Fruit fly (Drosophila melanogaster): Measurements from ENCODE around the gene CG12523.
A peak's percentile ranks its signal among the peaks of the same experiment; 100 is the strongest.

Gene CG12523

DNA sequence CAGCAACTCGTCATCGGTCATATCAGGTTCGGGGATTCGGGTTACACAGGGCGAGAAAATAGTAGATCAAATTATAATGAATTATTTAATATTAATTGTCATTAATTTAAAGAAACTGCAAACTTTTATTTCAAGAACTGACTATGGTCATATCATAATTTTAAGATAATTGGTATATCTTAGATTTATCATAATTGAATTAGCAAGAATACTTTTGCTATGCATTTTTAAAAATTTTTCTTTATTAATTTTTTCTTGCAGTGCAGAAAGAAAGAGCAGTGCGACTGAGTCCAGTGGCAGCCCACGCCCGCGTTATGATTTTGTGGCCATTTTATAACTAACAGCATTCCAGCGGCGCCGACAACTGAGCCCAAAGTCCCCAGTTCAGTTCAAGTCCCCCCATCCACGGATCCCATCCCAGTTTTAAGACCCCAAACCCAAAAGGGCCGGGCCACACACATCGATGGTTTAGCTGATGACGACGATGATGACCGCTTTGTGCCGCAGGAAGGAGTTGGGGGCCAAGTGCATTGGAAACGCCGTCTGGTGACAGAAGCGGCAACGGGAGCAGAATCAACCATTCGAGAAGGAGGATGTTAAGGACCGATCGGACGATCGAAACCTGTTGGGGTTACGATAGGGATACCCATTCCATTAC is 28.3 kb upstream of the CG12523 start (continued):
- TF ChIP-seq CG12391 (tag; optimal IDR thresholded peaks at IDR 0.05) = peak; percentile 85
- TF ChIP-seq toy (GFP tag; IDR thresholded peaks at IDR 0.05) = no peak
- TF ChIP-seq ssp (GFP tag; IDR thresholded peaks at IDR 0.05) = peak; percentile 51; the same call in 1 of the 2 replicates
- peak; percentile 67 for TF ChIP-seq unpg (GFP tag; optimal IDR thresholded peaks at IDR 0.05)
- peak; percentile 81 for TF ChIP-seq D19A (tag; optimal IDR thresholded peaks at IDR 0.05)
- no peak for TF ChIP-seq Gsc (GFP tag; IDR thresholded peaks at IDR 0.05)
- TF ChIP-seq CG17612 (GFP tag; IDR thresholded peaks at IDR 0.05) = no peak
- peak; percentile 11 for TF ChIP-seq CG2120 (GFP tag; optimal IDR thresholded peaks at IDR 0.05)
- TF ChIP-seq dmrt11E (tag; optimal IDR thresholded peaks at IDR 0.05) = peak; percentile 95
- peak; percentile 27 for TF ChIP-seq Fer3 (tag; optimal IDR thresholded peaks at IDR 0.05)
- TF ChIP-seq Max (GFP tag; optimal IDR thresholded peaks at IDR 0.05) = peak; percentile 18
- peak; percentile 71 for TF ChIP-seq CG13424 (tag; optimal IDR thresholded peaks at IDR 0.05)
- TF ChIP-seq Deaf1 (tag; optimal IDR thresholded peaks at IDR 0.05) = peak; percentile 39
- peak; percentile 60 for TF ChIP-seq kni (GFP tag; optimal IDR thresholded peaks at IDR 0.05)
- no peak for TF ChIP-seq pros (GFP tag; optimal IDR thresholded peaks at IDR 0.05)
- TF ChIP-seq NC2β (GFP tag; optimal IDR thresholded peaks at IDR 0.05) = no peak
- TF ChIP-seq TFAM (GFP tag; optimal IDR thresholded peaks at IDR 0.05) = no peak
- TF ChIP-seq PHDP (tag; optimal IDR thresholded peaks at IDR 0.05) = peak; percentile 74
- no peak for TF ChIP-seq rib (GFP tag; IDR thresholded peaks at IDR 0.05)
- peak; percentile 87 for TF ChIP-seq phol (tag; optimal IDR thresholded peaks at IDR 0.05)
- TF ChIP-seq CG14441 (GFP tag; IDR thresholded peaks at IDR 0.05) = no peak
- peak; percentile 39 for TF ChIP-seq Lhr (GFP tag; optimal IDR thresholded peaks at IDR 0.05)
- TF ChIP-seq Drgx (GFP tag; IDR thresholded peaks at IDR 0.05) = no peak
- peak; percentile 85 for TF ChIP-seq Spps (tag; optimal IDR thresholded peaks at IDR 0.05)
- TF ChIP-seq CG8388 (GFP tag; optimal IDR thresholded peaks at IDR 0.05) = peak; percentile 84
- TF ChIP-seq CG3726 (GFP tag; IDR thresholded peaks at IDR 0.05) = no peak
- peak; percentile 88 for TF ChIP-seq CG9727 (GFP tag; optimal IDR thresholded peaks at IDR 0.05)
- peak; percentile 56 for TF ChIP-seq tap (tag; optimal IDR thresholded peaks at IDR 0.05)
- TF ChIP-seq abd-A (tag; optimal IDR thresholded peaks at IDR 0.05) = no peak
- TF ChIP-seq gsb-n (tag; optimal IDR thresholded peaks at IDR 0.05) = peak; percentile 89
- TF ChIP-seq ERR (GFP tag; optimal IDR thresholded peaks at IDR 0.05) = no peak
- TF ChIP-seq CG12155 (GFP tag; optimal IDR thresholded peaks at IDR 0.05) = peak; percentile 33
- peak; percentile 68 for TF ChIP-seq Sox102F (GFP tag; optimal IDR thresholded peaks at IDR 0.05)
- no peak for TF ChIP-seq crol (GFP tag; IDR thresholded peaks at IDR 0.05)
- 0 out of 2 replicates have a peak, but pooled peaks have one; percentile 38 for TF ChIP-seq HLH3B (GFP tag; IDR thresholded peaks at IDR 0.05)
- peak; percentile 50; the same call in 1 of the 3 replicates for TF ChIP-seq dysf (GFP tag; IDR thresholded peaks at IDR 0.05)
- TF ChIP-seq Dbx (GFP tag; IDR thresholded peaks at IDR 0.05) = no peak
- peak; percentile 76 for TF ChIP-seq CG7556 (GFP tag; optimal IDR thresholded peaks at IDR 0.05)
- peak; percentile 3 for TF ChIP-seq Sry-β (GFP tag; optimal IDR thresholded peaks at IDR 0.05)

DNA sequence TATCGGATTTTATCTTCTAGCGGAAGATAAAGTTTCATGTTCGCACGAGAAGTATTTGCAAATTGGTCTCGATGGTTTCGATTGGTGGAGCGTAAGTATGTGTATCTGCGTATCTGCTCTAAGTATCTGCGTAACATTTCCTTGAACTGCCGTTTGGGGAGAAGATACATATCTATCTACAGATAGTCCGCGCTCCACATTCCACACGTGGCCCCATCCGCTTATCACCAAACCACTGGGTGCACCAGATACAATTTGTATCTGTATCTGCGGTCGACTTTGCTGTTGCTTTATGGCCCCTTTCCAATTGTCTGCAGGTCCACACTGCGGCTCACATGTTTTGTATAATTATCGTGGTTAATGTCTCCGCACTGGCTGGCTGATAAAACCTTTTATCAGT is 27.4 kb upstream of the CG12523 start:
- TF ChIP-seq twi (tag; optimal IDR thresholded peaks at IDR 0.05) (peak; percentile 24), run (tag; optimal IDR thresholded peaks at IDR 0.05) (peak; percentile 33), mirr (GFP tag; optimal IDR thresholded peaks at IDR 0.05) (peak; percentile 58), chinmo (GFP tag; IDR thresholded peaks at IDR 0.05; ENCODE audit: partially characterized antibody) (0 out of 4 replicates have a peak, but pooled peaks have one; percentile 18), sisA (GFP tag; IDR thresholded peaks at IDR 0.05) (no peak), usp (GFP tag; optimal IDR thresholded peaks at IDR 0.05) (no peak), oc (tag; optimal IDR thresholded peaks at IDR 0.05) (no peak), scrt (GFP tag; optimal IDR thresholded peaks at IDR 0.05) (no peak), exex (tag; optimal IDR thresholded peaks at IDR 0.05) (peak; percentile 26), sens (GFP tag) (peak; percentile 39), Hr78 (GFP tag; optimal IDR thresholded peaks at IDR 0.05) (no peak), CG32532 (GFP tag; IDR thresholded peaks at IDR 0.05) (no peak), CG18599 (GFP tag; optimal IDR thresholded peaks at IDR 0.05) (no peak)
